Worm (Caenorhabditis elegans) whole organism, L1 larva: ENCODE results near the gene nhr-170.

Experiments
- ama-1 ChIP-seq: fragments of 150-350 bp; optimal IDR thresholded peaks from 2 replicates; lab custom pipeline; 2014
- ceh-88 ChIP-seq: fragments of 200-800 bp; sonication (Bioruptor generic); IDR thresholded peaks from 2 replicates; pipeline ENCODE4 v1.3.6; 2022; ENCODE audit warnings: missing genetic modification characterization, missing compliant biosample characterization
- ces-1 ChIP-seq: fragments of 150-350 bp; optimal IDR thresholded peaks from 2 replicates; lab custom pipeline; 2014; ENCODE audit warnings: missing biosample characterization, missing genetic modification reagents, missing genetic modification characterization
- grh-1 ChIP-seq: fragments of 200-800 bp; sonication (Bioruptor generic); IDR thresholded peaks from 2 replicates; pipeline ENCODE4 v1.3.6; 2022; ENCODE audit warnings: missing genetic modification reagents, missing genetic modification characterization, missing compliant biosample characterization
- hpl-2 ChIP-seq: fragments of 150-350 bp; optimal IDR thresholded peaks from 2 replicates; lab custom pipeline; 2014; ENCODE audit warnings: missing biosample characterization, missing genetic modification reagents, missing genetic modification characterization
- mdl-1 ChIP-seq, 2 experiments: fragments of 150-350 bp; optimal IDR thresholded peaks; 2 replicates each; lab custom pipeline; 2014 to 2017; ENCODE audit warnings: missing biosample characterization in 2 of 2, missing genetic modification characterization in 2 of 2, inconsistent platforms in 1 of 2
- nhr-12 ChIP-seq: sonication (generic microtip); optimal IDR thresholded peaks from 2 replicates; lab custom pipeline; 2017; ENCODE audit warnings: missing biosample characterization, missing genetic modification characterization
- nhr-19 ChIP-seq: fragments of 200-800 bp; sonication (Bioruptor generic); conservative IDR thresholded peaks from 2 replicates; pipeline ENCODE4 v1.3.6; 2022; ENCODE audit warnings: missing genetic modification characterization, missing compliant biosample characterization
- nhr-77 ChIP-seq: fragments of 150-350 bp; optimal IDR thresholded peaks from 2 replicates; lab custom pipeline; 2014; ENCODE audit warnings: missing biosample characterization, missing genetic modification characterization
- pqm-1 ChIP-seq: sonication (generic microtip); optimal IDR thresholded peaks from 3 replicates; lab custom pipeline; 2017; ENCODE audit warnings: missing biosample characterization, missing genetic modification characterization
- skn-1 ChIP-seq: fragments of 150-350 bp; optimal IDR thresholded peaks from 2 replicates; lab custom pipeline; 2014; ENCODE audit warnings: missing biosample characterization, missing genetic modification characterization

DNA sequence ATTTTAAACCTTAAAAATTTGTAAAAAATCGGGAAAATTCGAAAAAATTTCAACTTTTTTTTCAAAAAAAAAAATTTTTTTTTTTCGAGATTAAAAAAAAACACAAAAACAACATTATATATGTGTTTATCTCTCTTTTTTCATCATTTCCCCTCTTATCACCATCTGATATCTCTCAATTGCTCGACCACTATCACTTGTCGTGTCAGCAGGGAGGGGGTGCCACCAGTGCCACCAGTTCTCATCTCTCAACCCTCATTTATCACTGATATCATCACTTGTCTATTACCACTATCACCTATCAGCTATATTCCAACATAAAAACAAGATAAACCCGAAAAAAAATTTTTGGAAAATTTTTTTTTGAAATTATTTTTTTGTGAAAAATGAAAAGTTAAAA lies 25.8 kb upstream of the nhr-170 start:
- TF ChIP-seq nhr-12 (no peak), mdl-1 (tag; optimal IDR thresholded peaks at IDR 0.05; lab: Kevin White, UChicago) (no peak), ama-1 (lab: Kevin White, UChicago) (no peak), ceh-88 (GFP tag; lab: Robert Waterston, UW) (no peak), pqm-1 (tag; lab: Kevin White, UChicago) (no peak), nhr-77 (no peak), skn-1 (no peak), grh-1 (GFP tag; lab: Robert Waterston, UW) (no peak), ces-1 (GFP tag; lab: Kevin White, UChicago) (no peak), nhr-19 (no peak), hpl-2 (GFP tag; lab: Kevin White, UChicago) (no peak)
